Worm (Caenorhabditis elegans) whole organism, L4/young adult: Measurements from ENCODE around the gene cct-8.

Source experiments
- dao-5 ChIP-seq: sonication (generic microtip); optimal IDR thresholded peaks from 2 replicates; lab custom pipeline; 2016; ENCODE audit warnings: missing genotype, missing genetic modification characterization, moderate library complexity, missing compliant biosample characterization
- him-1 ChIP-seq: sonication (generic microtip); optimal IDR thresholded peaks from 2 replicates; lab custom pipeline; 2016; ENCODE audit warnings: missing genotype, missing genetic modification reagents, missing genetic modification characterization, missing compliant biosample characterization

- TF ChIP-seq dao-5 (no peak), him-1 (tag; lab: Kevin White, UChicago) (no peak)
Observed at ce11 chrIV:1096154-1096553, 2.4 kb upstream of the cct-8 start.
